Fruit fly (Drosophila melanogaster) whole organism, larva: ENCODE results near the gene CG43355.

Experiments
- noc ChIP-seq: fragments of 200-800 bp; sonication (Bioruptor generic); optimal IDR thresholded peaks from 3 replicates; lab custom pipeline; 2019; ENCODE audit warnings: missing biosample characterization, mild to moderate bottlenecking, missing genetic modification characterization, moderate library complexity

The CG43355 gene

dm6 chr2L:11501427-11501968, 17.0 kb downstream of the CG43355 start, which contains the start of gene spz4:
spz4 (plus strand) TSS chr2L:11501715.
- TF ChIP-seq noc (tag; lab: Kevin White, UChicago), result no peak

DNA sequence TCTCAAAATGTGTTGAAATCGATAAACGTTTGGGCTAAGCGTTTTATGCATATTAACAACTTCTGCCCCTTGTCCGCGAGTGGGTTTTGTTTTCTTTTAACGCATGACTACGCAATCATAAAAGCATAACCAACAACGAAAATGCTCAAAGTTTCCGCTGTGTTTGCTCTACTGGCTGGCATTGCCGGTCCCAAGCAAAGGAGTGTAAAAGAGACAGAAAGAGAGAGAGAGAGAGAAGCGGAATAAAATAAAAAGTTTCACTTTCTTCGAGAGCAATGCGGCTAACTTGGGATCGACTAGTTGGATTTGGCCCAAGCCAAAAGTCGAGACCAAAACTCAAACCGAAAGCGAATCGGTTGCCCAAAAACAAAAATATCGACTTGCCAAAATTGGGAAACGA, 18.2 kb downstream of the CG43355 start:
- TF ChIP-seq noc (tag; lab: Kevin White, UChicago), result no peak

DNA sequence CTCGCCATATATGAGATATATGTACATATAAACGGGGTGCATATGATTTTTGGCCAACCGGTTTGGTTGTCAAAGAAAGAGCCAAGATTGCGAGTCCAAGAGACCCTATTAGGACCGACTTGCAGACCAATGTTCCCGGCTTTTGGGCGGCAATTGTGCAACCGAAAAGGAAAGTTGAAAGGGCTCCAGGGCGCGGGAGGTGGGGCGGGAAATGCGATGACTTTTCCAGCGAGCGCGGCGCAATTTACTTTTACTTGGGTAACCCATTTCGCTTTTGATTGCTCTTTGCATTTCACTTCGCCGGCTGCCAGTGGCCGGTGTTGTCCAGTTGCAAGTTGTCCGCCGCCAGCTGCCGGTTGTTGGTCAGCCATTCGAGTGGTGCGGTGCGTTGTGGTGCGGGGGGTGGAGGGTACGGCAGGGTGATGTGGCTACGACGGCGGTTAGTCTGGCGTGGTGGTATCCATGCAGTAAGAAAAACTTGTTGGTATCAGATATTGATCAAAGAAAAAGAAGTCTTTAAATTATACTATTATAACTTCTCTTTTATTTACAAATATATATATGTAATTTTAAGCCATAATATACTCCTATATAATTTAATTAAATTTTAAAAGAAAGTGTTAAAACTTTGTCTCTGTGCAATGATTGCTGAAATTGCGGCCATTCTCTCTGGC, 20.5 kb downstream of the CG43355 start:
- no peak for TF ChIP-seq noc (tag; lab: Kevin White, UChicago)

- TF ChIP-seq noc (tag; lab: Kevin White, UChicago), result no peak
Observed at dm6 chr2L:11516526-11517441, 32.3 kb downstream of the CG43355 start, which contains the start of the genes Dlg5 and CG4970. Dlg5 (minus strand) TSS chr2L:11517081. CG4970 (plus strand) TSS chr2L:11517391.

DNA sequence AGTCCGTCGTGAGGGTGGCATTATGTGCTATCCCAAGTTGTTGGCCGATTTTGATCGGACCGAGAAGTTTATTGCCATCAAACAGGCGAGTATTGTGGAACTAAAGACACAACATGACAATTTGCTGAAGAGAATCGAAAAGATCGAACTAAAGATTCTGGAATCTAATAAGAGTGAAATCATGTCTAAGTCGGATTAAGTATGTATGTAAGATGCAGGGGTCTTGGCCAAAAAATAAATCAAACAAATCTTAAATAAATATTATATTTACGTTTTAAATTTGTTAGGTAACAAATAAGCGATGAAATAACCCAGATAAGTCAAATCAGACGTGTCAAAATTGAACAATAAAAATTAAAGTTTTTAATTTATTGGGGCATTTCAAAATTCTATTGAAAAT, 35.0 kb downstream of the CG43355 start, which contains the start of gene CG14929:
Gene CG14929 (plus strand): TSS at position 301 of the 400 bp plus-strand sequence.
- no peak for TF ChIP-seq noc (tag; lab: Kevin White, UChicago)

DNA sequence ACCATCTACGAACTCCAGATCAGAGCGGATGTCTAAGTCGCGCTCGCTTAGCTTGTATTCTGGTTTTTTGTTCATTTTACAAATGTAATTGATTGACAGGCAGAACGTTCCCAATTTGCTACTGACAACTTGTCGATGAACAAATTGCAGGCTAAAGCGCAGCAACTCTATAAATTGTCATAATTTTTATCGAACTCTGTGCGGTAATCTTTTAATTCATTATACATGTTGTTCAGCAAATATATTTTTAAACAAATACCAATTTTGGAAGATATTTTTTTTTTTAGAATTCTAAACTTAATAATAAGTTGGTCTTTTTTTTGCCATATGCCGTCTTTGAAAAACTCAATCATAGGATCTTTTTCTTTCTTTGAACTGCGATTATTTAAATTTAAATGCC, 36.7 kb downstream of the CG43355 start, which contains the start of gene CG14930:
Gene CG14930 (minus strand): TSS at position 101 of the 400 bp plus-strand sequence.
- TF ChIP-seq noc (tag; lab: Kevin White, UChicago), result no peak

DNA sequence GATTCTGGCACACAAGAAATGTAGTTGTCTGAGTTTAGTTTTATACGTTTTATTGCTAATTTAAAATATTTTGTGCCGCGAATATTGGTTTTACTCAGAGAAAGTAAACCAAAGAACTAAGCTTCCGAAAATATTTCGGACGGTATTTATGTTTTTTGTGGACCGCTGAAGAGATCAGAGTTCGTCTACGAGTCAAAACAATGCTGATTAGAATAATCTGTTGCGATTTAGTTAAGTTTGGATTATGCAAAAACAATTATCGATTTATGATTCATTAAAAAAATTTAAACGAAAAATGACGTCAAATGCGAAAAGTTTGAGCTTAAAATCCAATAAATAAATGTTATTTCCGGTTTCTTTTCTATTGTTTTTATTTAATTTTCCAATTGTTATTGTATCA, 38.2 kb downstream of the CG43355 start, which contains the start of gene CG43153:
Gene CG43153 (minus strand): TSS at position 101 of the 400 bp plus-strand sequence.
- no peak for TF ChIP-seq noc (tag; lab: Kevin White, UChicago)

dm6 chr2L:11528129-11528589, 43.7 kb downstream of the CG43355 start, which contains the start of gene CG31705:
CG31705 (minus strand) TSS chr2L:11528205.
- TF ChIP-seq noc (tag; lab: Kevin White, UChicago), result peak; percentile 87

DNA sequence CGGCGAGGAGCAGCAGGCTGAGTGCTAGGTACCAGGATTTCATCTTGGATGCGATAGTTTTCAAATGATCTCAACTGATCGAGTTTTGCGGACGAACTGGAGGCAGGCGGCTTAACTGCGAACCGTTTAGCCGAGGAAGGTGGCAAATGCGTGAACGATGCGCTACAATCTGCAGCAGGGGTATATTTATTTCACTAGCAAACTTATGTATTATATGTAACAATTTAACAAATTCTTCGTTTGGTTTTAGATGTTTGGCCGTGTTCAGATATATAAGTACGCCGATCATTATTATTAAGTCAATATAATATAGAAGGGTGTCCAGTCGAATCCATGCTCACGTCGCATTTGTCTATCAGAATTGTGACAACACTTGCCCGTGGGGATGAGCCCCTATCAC, 46.4 kb downstream of the CG43355 start, which contains the start of gene CG31706:
Gene CG31706 (minus strand): TSS at position 101 of the 400 bp plus-strand sequence.
- no peak for TF ChIP-seq noc (tag; lab: Kevin White, UChicago)

dm6 chr2L:11531520-11531919, 47.0 kb downstream of the CG43355 start, which contains the start of gene CG34162:
CG34162 (plus strand) TSS chr2L:11531820.
- TF ChIP-seq noc (tag; lab: Kevin White, UChicago), result no peak

- no peak for TF ChIP-seq noc (tag; lab: Kevin White, UChicago)
Observed at dm6 chr2L:11535845-11536244, 51.3 kb downstream of the CG43355 start, which contains the start of gene CG43438. CG43438 (plus strand) TSS chr2L:11536145.
